Worm (Caenorhabditis elegans): ENCODE results near the gene T09B9.1.
A peak's percentile ranks its signal among the peaks of the same experiment; 100 is the strongest.
"Not testable (repeated sequence)": the region's sequence is repeated elsewhere in the genome, so short reads cannot be mapped to it uniquely, and the experiment has no call there.

Gene T09B9.1

ce11 chrX:9743513-9743914 is 13.6 kb upstream of the T09B9.1 start (continued):
- TF ChIP-seq unc-39 (tag; optimal IDR thresholded peaks at IDR 0.05) = peak; percentile 81
- TF ChIP-seq F26F4.8 (GFP tag; conservative IDR thresholded peaks at IDR 0.05) = peak; percentile 99
- TF ChIP-seq snpc-1.2 (GFP tag; IDR thresholded peaks at IDR 0.05) = peak; percentile 97
- TF ChIP-seq unc-130 (GFP tag; optimal IDR thresholded peaks at IDR 0.05) = peak; percentile 88
- TF ChIP-seq hmg-1.1 (GFP tag; IDR thresholded peaks at IDR 0.05) = peak; percentile 99
- peak; percentile 98 for TF ChIP-seq F44E2.7 (GFP tag; IDR thresholded peaks at IDR 0.05)
- TF ChIP-seq lin-1 (GFP tag; IDR thresholded peaks at IDR 0.05) = peak; percentile 97
- TF ChIP-seq unc-62 (GFP tag; optimal IDR thresholded peaks at IDR 0.05 in 1 of 2) = peak in 1 of 2 experiments; percentile 96
- not testable (repeated sequence) for TF ChIP-seq unc-62 (tag; optimal IDR thresholded peaks at IDR 0.05)
- peak; percentile 96 for TF ChIP-seq D1046.2 (GFP tag; IDR thresholded peaks at IDR 0.05)
- peak; percentile 93 for TF ChIP-seq dmd-6 (GFP tag; IDR thresholded peaks at IDR 0.05)
- peak; percentile 67 for TF ChIP-seq ceh-32 (tag; optimal IDR thresholded peaks at IDR 0.05; ENCODE audit: poor library complexity)
- TF ChIP-seq mes-2 (tag; optimal IDR thresholded peaks at IDR 0.05; ENCODE audit: poor library complexity, severe bottlenecking) = peak; percentile 87
- TF ChIP-seq madf-5 (GFP tag; IDR thresholded peaks at IDR 0.05) = peak; percentile 86 to 96
- TF ChIP-seq ceh-44 (GFP tag; IDR thresholded peaks at IDR 0.05) = peak; percentile 95
- peak; percentile 71 for TF ChIP-seq mxl-3 (GFP tag; optimal IDR thresholded peaks at IDR 0.05)
- peak; percentile 91 for TF ChIP-seq duxl-1 (tag; optimal IDR thresholded peaks at IDR 0.05; ENCODE audit: poor library complexity)
- TF ChIP-seq ZK337.2 (GFP tag; IDR thresholded peaks at IDR 0.05) = peak; percentile 84
- TF ChIP-seq F37D6.2 (tag; optimal IDR thresholded peaks at IDR 0.05) = peak; percentile 86
- peak; percentile 78 to 95 for TF ChIP-seq daf-16 (GFP tag; optimal IDR thresholded peaks at IDR 0.05)
- peak; percentile 77 for TF ChIP-seq daf-16 (tag; optimal IDR thresholded peaks at IDR 0.05)
- peak; percentile 100 for TF ChIP-seq egl-43 (GFP tag; IDR thresholded peaks at IDR 0.05)
- peak; percentile 92 for TF ChIP-seq Y105C5A.15 (GFP tag; IDR thresholded peaks at IDR 0.05)
- TF ChIP-seq T26A8.4 (GFP tag; IDR thresholded peaks at IDR 0.05) = peak; percentile 96
- TF ChIP-seq tag-97 (GFP tag; IDR thresholded peaks at IDR 0.05) = peak; percentile 84; the same call in 1 of the 2 replicates
- peak; percentile 97; the same call in 1 of the 2 replicates for TF ChIP-seq daf-8 (GFP tag; IDR thresholded peaks at IDR 0.05)
- TF ChIP-seq set-16 (GFP tag; IDR thresholded peaks at IDR 0.05) = peak; percentile 70
- peak; percentile 97 for TF ChIP-seq daf-19 (GFP tag; conservative IDR thresholded peaks at IDR 0.05)
- peak; percentile 87 for TF ChIP-seq mxl-2 (GFP tag; conservative IDR thresholded peaks at IDR 0.05)
- TF ChIP-seq aha-1 (tag) = peak; percentile 99
- TF ChIP-seq ces-1 (GFP tag; optimal IDR thresholded peaks at IDR 0.05) = peak; percentile 84
- peak; percentile 69 for TF ChIP-seq nhr-28 (tag; optimal IDR thresholded peaks at IDR 0.05)
- peak; percentile 92 for TF ChIP-seq F49E8.2 (tag; optimal IDR thresholded peaks at IDR 0.05; ENCODE audit: borderline replicate concordance)
- TF ChIP-seq spr-1 (tag; optimal IDR thresholded peaks at IDR 0.05) = peak; percentile 94
- TF ChIP-seq lir-3 (tag; optimal IDR thresholded peaks at IDR 0.05) = peak; percentile 92
- peak; percentile 91 for TF ChIP-seq lin-38 (GFP tag; IDR thresholded peaks at IDR 0.05)
- TF ChIP-seq tra-1 (GFP tag; IDR thresholded peaks at IDR 0.05) = peak; percentile 98
- peak; percentile 93 for TF ChIP-seq saeg-2 (GFP tag; IDR thresholded peaks at IDR 0.05)
- TF ChIP-seq Y75B8A.6 (GFP tag; IDR thresholded peaks at IDR 0.05) = peak; percentile 97
- peak; percentile 98 for TF ChIP-seq vab-7 (GFP tag; IDR thresholded peaks at IDR 0.05)
- peak; percentile 71 for TF ChIP-seq jun-1 (tag; optimal IDR thresholded peaks at IDR 0.05)
- TF ChIP-seq mdl-1 (tag; optimal IDR thresholded peaks at IDR 0.05) = peak; percentile 51 to 72
- peak; percentile 93 for TF ChIP-seq nhr-42 (GFP tag; IDR thresholded peaks at IDR 0.05)
- TF ChIP-seq hif-1 (tag; optimal IDR thresholded peaks at IDR 0.05) = peak; percentile 72 to 80
- TF ChIP-seq Y48G9A.11 (GFP tag; IDR thresholded peaks at IDR 0.05) = peak; percentile 90
- TF ChIP-seq ctbp-1 (GFP tag; IDR thresholded peaks at IDR 0.05) = peak; percentile 98
- TF ChIP-seq nhr-11 (tag; optimal IDR thresholded peaks at IDR 0.05) = peak; percentile 78
- peak; percentile 93 for TF ChIP-seq Y5F2A.4 (GFP tag; optimal IDR thresholded peaks at IDR 0.05)
- peak; percentile 96 for TF ChIP-seq sdz-12 (GFP tag; optimal IDR thresholded peaks at IDR 0.05)
- TF ChIP-seq gei-8 (GFP tag; optimal IDR thresholded peaks at IDR 0.05) = peak; percentile 91
- TF ChIP-seq hlh-11 (tag; optimal IDR thresholded peaks at IDR 0.05) = peak; percentile 83
